Fruit fly (Drosophila melanogaster) whole organism, embryonic: Measurements from ENCODE around the gene Atg5.
A peak's percentile ranks its signal among the peaks of the same experiment; 100 is the strongest.

Experiments used
- Awh ChIP-seq: fragments of 200-800 bp; sonication (Bioruptor generic); IDR thresholded peaks from 2 replicates; pipeline ENCODE4, ENCODE4 v1.3.6; 2022; ENCODE audit warnings: missing biosample characterization, missing genetic modification characterization
- Bgb ChIP-seq: fragments of 200-800 bp; sonication (Bioruptor generic); IDR thresholded peaks from 2 replicates; pipeline ENCODE4 v1.3.6; 2022; ENCODE audit warnings: missing biosample characterization, missing genetic modification characterization; ENCODE audit not compliant: partially characterized antibody
- BtbVII ChIP-seq: fragments of 200-800 bp; sonication (Bioruptor generic); optimal IDR thresholded peaks from 3 replicates; lab custom pipeline; 2017; ENCODE audit warnings: missing biosample characterization, mild to moderate bottlenecking, missing genetic modification characterization
- CG11085 ChIP-seq: fragments of 200-800 bp; sonication (Bioruptor generic); IDR thresholded peaks from 2 replicates; pipeline ENCODE4 v1.3.6; 2022; ENCODE audit warnings: missing biosample characterization, missing genetic modification characterization
- CG11504 ChIP-seq: fragments of 200-800 bp; sonication (Bioruptor generic); optimal IDR thresholded peaks from 3 replicates; lab custom pipeline; 2019; ENCODE audit warnings: missing biosample characterization, mild to moderate bottlenecking, missing genetic modification characterization, moderate library complexity
- CG12236 ChIP-seq: fragments of 200-800 bp; sonication (Bioruptor generic); optimal IDR thresholded peaks from 2 replicates; lab custom pipeline; 2016; ENCODE audit warnings: missing biosample characterization, missing genetic modification characterization
- CG12942 ChIP-seq: fragments of 200-800 bp; sonication (Bioruptor generic); optimal IDR thresholded peaks from 3 replicates; lab custom pipeline; 2016; ENCODE audit warnings: missing biosample characterization, missing genetic modification characterization
- CG2120 ChIP-seq: fragments of 200-800 bp; sonication (Bioruptor generic); optimal IDR thresholded peaks from 3 replicates; lab custom pipeline; 2016; ENCODE audit warnings: missing biosample characterization, missing genetic modification characterization
- CG2678 ChIP-seq: fragments of 200-800 bp; sonication (Bioruptor generic); optimal IDR thresholded peaks from 3 replicates; lab custom pipeline; 2019; ENCODE audit warnings: missing biosample characterization, mild to moderate bottlenecking, missing genetic modification characterization, moderate library complexity
- CG31224 ChIP-seq: fragments of 200-800 bp; sonication (Bioruptor generic); IDR thresholded peaks from 2 replicates; pipeline ENCODE4 v1.3.6; 2022; ENCODE audit warnings: missing biosample characterization, missing genetic modification characterization
- CG3163 ChIP-seq: fragments of 200-800 bp; sonication (Bioruptor generic); optimal IDR thresholded peaks from 3 replicates; lab custom pipeline; 2016; ENCODE audit warnings: missing biosample characterization, missing genetic modification characterization
- CG32532 ChIP-seq: fragments of 200-800 bp; sonication (Bioruptor generic); IDR thresholded peaks from 2 replicates; pipeline ENCODE4 v1.3.6; 2022; ENCODE audit warnings: missing biosample characterization, missing genetic modification characterization
- CG42726 ChIP-seq: fragments of 200-800 bp; sonication (Bioruptor generic); IDR thresholded peaks from 2 replicates; pipeline ENCODE4 v1.3.6; 2022; ENCODE audit warnings: missing biosample characterization, missing genetic modification characterization; ENCODE audit not compliant: partially characterized antibody
- CG4424 ChIP-seq: fragments of 200-800 bp; sonication (Bioruptor generic); optimal IDR thresholded peaks from 3 replicates; lab custom pipeline; 2016; ENCODE audit warnings: missing biosample characterization, missing genetic modification characterization
- CG4820 ChIP-seq: fragments of 200-800 bp; sonication (Bioruptor generic); optimal IDR thresholded peaks from 3 replicates; lab custom pipeline; 2016; ENCODE audit warnings: missing biosample characterization, missing genetic modification characterization
- CG5245 ChIP-seq: fragments of 200-800 bp; sonication (Bioruptor generic); optimal IDR thresholded peaks from 3 replicates; lab custom pipeline; 2016; ENCODE audit warnings: missing biosample characterization, missing genetic modification characterization
- CG6689 ChIP-seq: fragments of 200-800 bp; sonication (Bioruptor generic); IDR thresholded peaks from 2 replicates; pipeline ENCODE4 v1.3.6; 2022; ENCODE audit warnings: missing biosample characterization, missing genetic modification characterization
- CG7357 ChIP-seq: fragments of 200-800 bp; sonication (Bioruptor generic); IDR thresholded peaks from 3 replicates; pipeline ENCODE4 v1.3.6; 2022; ENCODE audit warnings: missing biosample characterization, missing genetic modification characterization
- CG7556 ChIP-seq: fragments of 200-800 bp; sonication (Bioruptor generic); optimal IDR thresholded peaks from 2 replicates; lab custom pipeline; 2017; ENCODE audit warnings: missing biosample characterization, mild to moderate bottlenecking, missing genetic modification characterization
- E2f1 ChIP-seq: fragments of 200-800 bp; sonication (Bioruptor generic); IDR thresholded peaks from 2 replicates; pipeline ENCODE4 v1.3.6; 2022; ENCODE audit warnings: missing biosample characterization, missing genetic modification characterization
- E2f2 ChIP-seq: fragments of 200-800 bp; sonication (Bioruptor generic); IDR thresholded peaks from 2 replicates; pipeline ENCODE4 v1.3.6; 2022; ENCODE audit warnings: missing biosample characterization, missing genetic modification characterization
- H15 ChIP-seq: fragments of 200-800 bp; sonication (Bioruptor generic); IDR thresholded peaks from 3 replicates; pipeline ENCODE4 v1.3.6; 2022; ENCODE audit warnings: missing biosample characterization, missing genetic modification characterization
- HLH3B ChIP-seq: fragments of 200-800 bp; sonication (Bioruptor generic); IDR thresholded peaks from 2 replicates; pipeline ENCODE4 v1.3.6; 2022; ENCODE audit warnings: missing biosample characterization, missing genetic modification characterization
- Hmr ChIP-seq: fragments of 200-800 bp; sonication (Bioruptor generic); optimal IDR thresholded peaks from 3 replicates; lab custom pipeline; 2017; ENCODE audit warnings: mild to moderate bottlenecking, missing biosample characterization, missing genetic modification reagents, missing genetic modification characterization
- MESR4 ChIP-seq: fragments of 200-800 bp; sonication (Bioruptor generic); optimal IDR thresholded peaks from 2 replicates; lab custom pipeline; 2018; ENCODE audit warnings: missing biosample characterization, mild to moderate bottlenecking, missing genetic modification characterization, moderate library complexity
- Mes4 ChIP-seq: fragments of 200-800 bp; sonication (Bioruptor generic); optimal IDR thresholded peaks from 2 replicates; lab custom pipeline; 2016; ENCODE audit warnings: missing biosample characterization, missing genetic modification characterization
- Myb ChIP-seq: fragments of 200-800 bp; sonication (Bioruptor generic); optimal IDR thresholded peaks from 2 replicates; lab custom pipeline; 2016; ENCODE audit warnings: missing biosample characterization, missing genetic modification characterization
- Nf-YB ChIP-seq: fragments of 200-800 bp; sonication (Bioruptor generic); optimal IDR thresholded peaks from 3 replicates; lab custom pipeline; 2019; ENCODE audit warnings: missing biosample characterization, mild to moderate bottlenecking, missing genetic modification characterization, moderate library complexity
- Rfx ChIP-seq: fragments of 200-800 bp; sonication (Bioruptor generic); IDR thresholded peaks from 2 replicates; pipeline ENCODE4 v1.3.6; 2022; ENCODE audit warnings: missing biosample characterization, missing genetic modification characterization
- ash1 ChIP-seq: fragments of 200-800 bp; sonication (Bioruptor generic); optimal IDR thresholded peaks from 2 replicates; lab custom pipeline; 2018; ENCODE audit warnings: missing biosample characterization, mild to moderate bottlenecking, missing genetic modification characterization
- bigmax ChIP-seq: fragments of 200-800 bp; sonication (Bioruptor generic); optimal IDR thresholded peaks from 2 replicates; lab custom pipeline; 2018; ENCODE audit warnings: missing biosample characterization, mild to moderate bottlenecking, missing genetic modification characterization
- bsh ChIP-seq, 2 experiments: fragments of 200-800 bp; sonication (Bioruptor generic); optimal IDR thresholded peaks; 2 replicates each; lab custom pipeline; 2017 to 2018; ENCODE audit warnings: mild to moderate bottlenecking in 2 of 2, missing biosample characterization in 2 of 2, missing genetic modification characterization in 2 of 2, moderate library complexity in 1 of 2
- gem ChIP-seq: fragments of 200-800 bp; sonication (Bioruptor generic); optimal IDR thresholded peaks from 2 replicates; lab custom pipeline; 2019; ENCODE audit warnings: missing biosample characterization, mild to moderate bottlenecking, missing genetic modification characterization, moderate library complexity
- mld ChIP-seq: fragments of 200-800 bp; sonication (Bioruptor generic); IDR thresholded peaks from 3 replicates; pipeline ENCODE4 v1.3.6; 2022; ENCODE audit warnings: missing biosample characterization, missing genetic modification characterization; ENCODE audit not compliant: partially characterized antibody
- nmo ChIP-seq: fragments of 200-800 bp; sonication (Bioruptor generic); optimal IDR thresholded peaks from 2 replicates; lab custom pipeline; 2018; ENCODE audit warnings: missing biosample characterization, mild to moderate bottlenecking, missing genetic modification characterization, moderate library complexity
- onecut ChIP-seq: fragments of 200-800 bp; sonication (Bioruptor generic); IDR thresholded peaks from 2 replicates; pipeline ENCODE4 v1.3.6; 2022; ENCODE audit warnings: missing biosample characterization, missing genetic modification characterization
- pan ChIP-seq, 4 experiments: fragments of >200 bp in 3 of 4; fragments of 200-800 bp in 1 of 4; sonication (Bioruptor generic) in 1 of 4; optimal IDR thresholded peaks in 3 of 4; IDR thresholded peaks in 1 of 4; 2 replicates each; pipeline versions ENCODE4 v1.3.6 to Lab custom; 2017 to 2022; ENCODE audit warnings: missing biosample characterization in 2 of 4, missing genetic modification characterization in 2 of 4, mixed read lengths in 1 of 4
- peb ChIP-seq: fragments of 200-800 bp; sonication (Bioruptor generic); IDR thresholded peaks from 2 replicates; pipeline ENCODE4 v1.3.6; 2022; ENCODE audit warnings: missing biosample characterization, missing genetic modification characterization
- pzg ChIP-seq: fragments of 200-800 bp; sonication (Bioruptor generic); optimal IDR thresholded peaks from 3 replicates; lab custom pipeline; 2018; ENCODE audit warnings: missing biosample characterization, mild to moderate bottlenecking, missing genetic modification characterization, moderate library complexity
- ranshi ChIP-seq: fragments of 200-800 bp; sonication (Bioruptor generic); IDR thresholded peaks from 2 replicates; pipeline ENCODE4 v1.3.6; 2022; ENCODE audit warnings: missing biosample characterization, missing genetic modification characterization
- ro ChIP-seq: fragments of 200-800 bp; sonication (Bioruptor generic); IDR thresholded peaks from 2 replicates; pipeline ENCODE4 v1.3.6; 2022; ENCODE audit warnings: missing biosample characterization, missing genetic modification characterization
- sd ChIP-seq: fragments of 200-800 bp; sonication (Bioruptor generic); optimal IDR thresholded peaks from 3 replicates; lab custom pipeline; 2018; ENCODE audit warnings: missing biosample characterization, mild to moderate bottlenecking, missing genetic modification characterization, moderate library complexity
- slou ChIP-seq: fragments of 200-800 bp; sonication (Bioruptor generic); optimal IDR thresholded peaks from 3 replicates; lab custom pipeline; 2016; ENCODE audit warnings: missing biosample characterization, missing genetic modification characterization
- tin ChIP-seq: fragments of 200-800 bp; sonication (Bioruptor generic); optimal IDR thresholded peaks from 3 replicates; lab custom pipeline; 2016; ENCODE audit warnings: missing biosample characterization, missing genetic modification characterization
- tx ChIP-seq: fragments of 200-800 bp; sonication (Bioruptor generic); optimal IDR thresholded peaks from 2 replicates; lab custom pipeline; 2016; ENCODE audit warnings: missing biosample characterization, missing genetic modification characterization
- unpg ChIP-seq: fragments of 200-800 bp; sonication (Bioruptor generic); optimal IDR thresholded peaks from 3 replicates; lab custom pipeline; 2018; ENCODE audit warnings: missing biosample characterization, mild to moderate bottlenecking, missing genetic modification characterization, moderate library complexity
- vvl ChIP-seq: fragments of 200-800 bp; sonication (Bioruptor generic); IDR thresholded peaks from 2 replicates; pipeline ENCODE4 v1.3.6; 2022; ENCODE audit warnings: missing biosample characterization, missing genetic modification characterization
- wek ChIP-seq: fragments of 200-800 bp; sonication (Bioruptor generic); optimal IDR thresholded peaks from 3 replicates; lab custom pipeline; 2018; ENCODE audit warnings: missing biosample characterization, mild to moderate bottlenecking, missing genetic modification characterization, moderate library complexity
- zfh1 ChIP-seq: fragments of 200-800 bp; sonication (Bioruptor generic); IDR thresholded peaks from 3 replicates; pipeline ENCODE4 v1.3.6; 2022; ENCODE audit warnings: missing biosample characterization, missing genetic modification characterization

Atg5 gene

dm6 chrX:7293133-7293873, 30.3 kb downstream of the Atg5 start (continued):
- TF ChIP-seq CG11085 (GFP tag; lab: Robert Waterston, UW) (no peak), pzg (no peak), Nf-YB (peak; percentile 45), CG12942 (GFP tag; lab: Kevin White, UChicago) (peak; percentile 73), CG7357 (peak; percentile 72), E2f1 (GFP tag; lab: Robert Waterston, UW) (peak; percentile 79), CG7556 (peak; percentile 71), CG12236 (peak; percentile 63), Rfx (GFP tag; lab: Robert Waterston, UW) (peak; percentile 34; the same call in 1 of the 2 replicates), H15 (GFP tag; lab: Robert Waterston, UW) (peak; percentile 83), CG31224 (GFP tag; lab: Robert Waterston, UW) (peak; percentile 44), CG6689 (GFP tag; lab: Robert Waterston, UW) (peak; percentile 80), CG42726 (GFP tag; lab: Robert Waterston, UW) (no peak), unpg (GFP tag; lab: Kevin White, UChicago) (peak; percentile 92), CG4820 (peak; percentile 84), slou (GFP tag; lab: Kevin White, UChicago) (peak; percentile 38), Mes4 (GFP tag; lab: Kevin White, UChicago) (peak; percentile 73), vvl (GFP tag; lab: Robert Waterston, UW) (peak; percentile 85), gem (tag; lab: Kevin White, UChicago) (peak; percentile 92), Bgb (GFP tag; lab: Robert Waterston, UW) (no peak), HLH3B (GFP tag; lab: Robert Waterston, UW) (peak; percentile 89), MESR4 (GFP tag; lab: Kevin White, UChicago) (no peak), peb (GFP tag; lab: Robert Waterston, UW) (peak; percentile 89), bsh (GFP tag; optimal IDR thresholded peaks at IDR 0.05; lab: Kevin White, UChicago) (peak; percentile 66 to 95), CG2678 (tag; lab: Kevin White, UChicago) (peak; percentile 81), bigmax (GFP tag; lab: Kevin White, UChicago) (no peak), BtbVII (GFP tag; lab: Kevin White, UChicago) (no peak), tx (GFP tag; lab: Kevin White, UChicago) (peak; percentile 61), Awh (GFP tag; lab: Robert Waterston, UW) (peak; percentile 89), tin (GFP tag; lab: Kevin White, UChicago) (peak; percentile 72), nmo (peak; percentile 88), pan (optimal IDR thresholded peaks at IDR 0.05; lab: Kevin White, UChicago) (no peak), pan (GFP tag; optimal IDR thresholded peaks at IDR 0.05 in 1 of 2, IDR thresholded peaks at IDR 0.05 in 1 of 2) (peak in 1 of 2 experiments; percentile 85), CG4424 (GFP tag; lab: Kevin White, UChicago) (peak; percentile 75), zfh1 (GFP tag; lab: Robert Waterston, UW) (peak; percentile 95), CG5245 (GFP tag; lab: Kevin White, UChicago) (peak; percentile 80), Myb (GFP tag; lab: Kevin White, UChicago) (peak; percentile 35), ro (peak; percentile 41; the same call in 1 of the 2 replicates), CG2120 (GFP tag; lab: Kevin White, UChicago) (peak; percentile 1), sd (tag; lab: Kevin White, UChicago) (no peak), Hmr (GFP tag; lab: Kevin White, UChicago) (peak; percentile 25), ash1 (GFP tag; lab: Kevin White, UChicago) (no peak), ranshi (peak; percentile 76), CG3163 (GFP tag; lab: Kevin White, UChicago) (peak; percentile 36), CG11504 (tag; lab: Kevin White, UChicago) (peak; percentile 83), mld (0 out of 3 replicates have a peak, but pooled peaks have one; percentile 19), onecut (peak; percentile 72), CG32532 (GFP tag; lab: Robert Waterston, UW) (no peak), wek (GFP tag; lab: Kevin White, UChicago) (peak; percentile 66), E2f2 (peak; percentile 41; the same call in 1 of the 2 replicates)
